Fruit fly (Drosophila melanogaster): Measurements from ENCODE around the gene pelo.

The pelo gene

DNA sequence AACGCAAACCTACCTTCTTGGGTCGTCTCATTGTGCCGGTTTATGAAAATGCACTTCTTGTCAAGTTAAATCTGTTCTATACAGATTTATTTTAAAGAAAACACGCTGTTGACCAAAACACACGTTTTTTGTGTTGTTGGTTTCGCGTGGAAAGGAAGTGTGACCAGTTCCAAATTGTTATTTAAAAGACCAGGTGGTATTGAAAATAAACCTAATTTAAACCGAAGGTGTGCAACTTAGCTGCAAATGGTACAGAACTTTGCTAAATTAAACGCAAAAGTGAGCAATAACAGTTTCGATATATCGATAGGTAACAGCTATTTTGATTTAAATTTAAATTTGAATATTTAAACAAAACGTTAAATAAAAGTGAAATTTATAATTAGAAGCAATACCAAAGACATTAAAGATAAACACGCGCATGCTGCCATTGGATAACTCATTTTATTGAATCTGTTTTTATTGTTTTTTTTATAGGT lies 10.5 kb downstream of the pelo start, which contains the start of gene CG4364 (continued):
- TF ChIP-seq gro (GFP tag; optimal IDR thresholded peaks at IDR 0.05), result no peak
- no peak for TF ChIP-seq Tbp (GFP tag; optimal IDR thresholded peaks at IDR 0.05)
- TF ChIP-seq CG34224 (GFP tag; IDR thresholded peaks at IDR 0.05; ENCODE audit: partially characterized antibody), result peak; percentile 13; the same call in 1 of the 3 replicates
- no peak for TF ChIP-seq gce (GFP tag; IDR thresholded peaks at IDR 0.05)
- peak; percentile 68 for TF ChIP-seq HLH4C (GFP tag; IDR thresholded peaks at IDR 0.05; ENCODE audit: partially characterized antibody)
- no peak for TF ChIP-seq CG14014 (GFP tag; IDR thresholded peaks at IDR 0.05)
- TF ChIP-seq Chrac-16 (GFP tag; optimal IDR thresholded peaks at IDR 0.05), result no peak
- TF ChIP-seq Hr51 (GFP tag; optimal IDR thresholded peaks at IDR 0.05), result no peak
- TF ChIP-seq CG12071 (GFP tag; optimal IDR thresholded peaks at IDR 0.05), result no peak
- no peak for TF ChIP-seq Taf1 (GFP tag; IDR thresholded peaks at IDR 0.05)
- TF ChIP-seq hb (GFP tag; IDR thresholded peaks at IDR 0.05; ENCODE audit: partially characterized antibody), result no peak
- no peak for TF ChIP-seq CG7745 (tag; optimal IDR thresholded peaks at IDR 0.05)
- TF ChIP-seq sens (GFP tag), result peak; percentile 82
- TF ChIP-seq CG4282 (GFP tag; optimal IDR thresholded peaks at IDR 0.05), result no peak
- TF ChIP-seq CG11504 (tag; optimal IDR thresholded peaks at IDR 0.05), result no peak
- no peak for TF ChIP-seq insv (GFP tag; optimal IDR thresholded peaks at IDR 0.05)
- no peak for TF ChIP-seq nau (GFP tag; optimal IDR thresholded peaks at IDR 0.05)
- TF ChIP-seq CG7271 (tag; optimal IDR thresholded peaks at IDR 0.05), result no peak
- TF ChIP-seq cad (GFP tag; optimal IDR thresholded peaks at IDR 0.05), result no peak
- TF ChIP-seq tna (GFP tag; IDR thresholded peaks at IDR 0.05; ENCODE audit: partially characterized antibody), result peak; percentile 31; the same call in 1 of the 2 replicates
- peak; percentile 82 for TF ChIP-seq Dll (GFP tag; IDR thresholded peaks at IDR 0.05; ENCODE audit: partially characterized antibody)
- TF ChIP-seq amos (GFP tag; IDR thresholded peaks at IDR 0.05; ENCODE audit: partially characterized antibody), result peak; percentile 57; the same call in 1 of the 2 replicates
- no peak; the same call in 1 of the 2 replicates for TF ChIP-seq CG3847 (GFP tag; IDR thresholded peaks at IDR 0.05)
- TF ChIP-seq CG7928 (GFP tag; optimal IDR thresholded peaks at IDR 0.05), result no peak
- no peak for TF ChIP-seq Xrp1 (GFP tag; IDR thresholded peaks at IDR 0.05)
- TF ChIP-seq CG12104 (GFP tag; optimal IDR thresholded peaks at IDR 0.05), result no peak
- no peak for TF ChIP-seq CG1602 (GFP tag; optimal IDR thresholded peaks at IDR 0.05)
- no peak for TF ChIP-seq toy (GFP tag; IDR thresholded peaks at IDR 0.05)
- no peak for TF ChIP-seq Sry-β (GFP tag; optimal IDR thresholded peaks at IDR 0.05)
- no peak for TF ChIP-seq Hsf (GFP tag; optimal IDR thresholded peaks at IDR 0.05)
- no peak for TF ChIP-seq fd96Cb (tag; optimal IDR thresholded peaks at IDR 0.05)
- no peak for TF ChIP-seq CG3407 (GFP tag; optimal IDR thresholded peaks at IDR 0.05)
- no peak for TF ChIP-seq CG13123 (GFP tag; optimal IDR thresholded peaks at IDR 0.05)
- no peak for TF ChIP-seq rib (GFP tag; IDR thresholded peaks at IDR 0.05)
- no peak for TF ChIP-seq Hr39 (optimal IDR thresholded peaks at IDR 0.05)
- no peak for TF ChIP-seq Elba2 (GFP tag; optimal IDR thresholded peaks at IDR 0.05)
- no peak for TF ChIP-seq bab2 (GFP tag; optimal IDR thresholded peaks at IDR 0.05)
- TF ChIP-seq kni (GFP tag; optimal IDR thresholded peaks at IDR 0.05), result no peak
- no peak for TF ChIP-seq Ssrp (tag; optimal IDR thresholded peaks at IDR 0.05)
- TF ChIP-seq gcm (GFP tag; optimal IDR thresholded peaks at IDR 0.05), result no peak
- TF ChIP-seq Dbx (GFP tag; IDR thresholded peaks at IDR 0.05), result no peak
- TF ChIP-seq grn (GFP tag; optimal IDR thresholded peaks at IDR 0.05), result no peak
- no peak for TF ChIP-seq CG10209 (GFP tag; optimal IDR thresholded peaks at IDR 0.05)
- TF ChIP-seq bcd (GFP tag; optimal IDR thresholded peaks at IDR 0.05), result no peak
- TF ChIP-seq unc-4 (GFP tag; IDR thresholded peaks at IDR 0.05; ENCODE audit: partially characterized antibody), result peak; percentile 84
- no peak for TF ChIP-seq Adf1 (GFP tag; IDR thresholded peaks at IDR 0.05)
- peak; percentile 67; the same call in 2 of the 3 replicates for TF ChIP-seq Aef1 (GFP tag; IDR thresholded peaks at IDR 0.05)
- TF ChIP-seq CG7556 (GFP tag; optimal IDR thresholded peaks at IDR 0.05), result no peak
- TF ChIP-seq disco-r (GFP tag; optimal IDR thresholded peaks at IDR 0.05), result no peak
- no peak for TF ChIP-seq Vsx1 (GFP tag; optimal IDR thresholded peaks at IDR 0.05)
- TF ChIP-seq NfI (GFP tag; optimal IDR thresholded peaks at IDR 0.05), result no peak
